Fruit fly (Drosophila melanogaster): Measurements from ENCODE around the gene CG12499.

The CG12499 gene

dm6 chr3R:22447874-22448254 is 1.5 kb upstream of the CG12499 start, which contains the start of gene CG34376 (continued):
- TF ChIP-seq CG14710 (tag; optimal IDR thresholded peaks at IDR 0.05): peak; percentile 72
- no peak for TF ChIP-seq gcm (GFP tag; optimal IDR thresholded peaks at IDR 0.05)
- no peak for TF ChIP-seq CG18476 (GFP tag; optimal IDR thresholded peaks at IDR 0.05)
- no peak for TF ChIP-seq Oaz (GFP tag; IDR thresholded peaks at IDR 0.05)
- TF ChIP-seq Opbp (GFP tag; IDR thresholded peaks at IDR 0.05; ENCODE audit: partially characterized antibody): peak; percentile 67
- no peak for TF ChIP-seq CG5180 (GFP tag; optimal IDR thresholded peaks at IDR 0.05)
- no peak for TF ChIP-seq Chrac-16 (GFP tag; optimal IDR thresholded peaks at IDR 0.05)
- no peak for TF ChIP-seq Bteb2 (GFP tag; optimal IDR thresholded peaks at IDR 0.05)
- peak; percentile 36; the same call in 1 of the 2 replicates for TF ChIP-seq amos (GFP tag; IDR thresholded peaks at IDR 0.05; ENCODE audit: partially characterized antibody)
- peak; percentile 49 for TF ChIP-seq CG7987 (GFP tag; optimal IDR thresholded peaks at IDR 0.05)
- TF ChIP-seq trh (GFP tag; optimal IDR thresholded peaks at IDR 0.05): no peak
- no peak for TF ChIP-seq cad (GFP tag; optimal IDR thresholded peaks at IDR 0.05)
- TF ChIP-seq Bgb (GFP tag; IDR thresholded peaks at IDR 0.05; ENCODE audit: partially characterized antibody): peak; percentile 36; the same call in 1 of the 2 replicates
- no peak for TF ChIP-seq tll (GFP tag; optimal IDR thresholded peaks at IDR 0.05)
- peak; percentile 36; the same call in 1 of the 3 replicates for TF ChIP-seq CG11695 (GFP tag; IDR thresholded peaks at IDR 0.05)
- TF ChIP-seq hb (GFP tag; IDR thresholded peaks at IDR 0.05; ENCODE audit: partially characterized antibody): no peak
- no peak for TF ChIP-seq inv (GFP tag; IDR thresholded peaks at IDR 0.05; ENCODE audit: partially characterized antibody)
- peak; percentile 62 for TF ChIP-seq CoRest (tag; optimal IDR thresholded peaks at IDR 0.05)
- TF ChIP-seq eyg (GFP tag; optimal IDR thresholded peaks at IDR 0.05): no peak
- TF ChIP-seq nerfin-2 (GFP tag; IDR thresholded peaks at IDR 0.05; ENCODE audit: partially characterized antibody): no peak
- TF ChIP-seq exex (tag; optimal IDR thresholded peaks at IDR 0.05): peak; percentile 72
- TF ChIP-seq BtbVII (GFP tag; optimal IDR thresholded peaks at IDR 0.05): peak; percentile 41
- no peak for TF ChIP-seq CG3726 (GFP tag; IDR thresholded peaks at IDR 0.05)
- peak; percentile 87 for TF ChIP-seq gfzf (GFP tag; optimal IDR thresholded peaks at IDR 0.05)
- TF ChIP-seq Med (GFP tag): peak; percentile 90
- TF ChIP-seq maf-S (GFP tag; optimal IDR thresholded peaks at IDR 0.05): no peak
- TF ChIP-seq CG32772 (GFP tag; IDR thresholded peaks at IDR 0.05): peak; percentile 24; the same call in 1 of the 2 replicates
- no peak for TF ChIP-seq CG16779 (GFP tag; IDR thresholded peaks at IDR 0.05)
- peak in 1 of 2 experiments; percentile 33 for TF ChIP-seq Hr78 (GFP tag; optimal IDR thresholded peaks at IDR 0.05)
- TF ChIP-seq zen2 (GFP tag; IDR thresholded peaks at IDR 0.05; ENCODE audit: partially characterized antibody): no peak
- no peak for TF ChIP-seq CG12236 (GFP tag; optimal IDR thresholded peaks at IDR 0.05)
- peak; percentile 34 for TF ChIP-seq nerfin-1 (tag; optimal IDR thresholded peaks at IDR 0.05)
- TF ChIP-seq CG12104 (GFP tag; optimal IDR thresholded peaks at IDR 0.05): peak; percentile 2
- no peak for TF ChIP-seq CG7271 (tag; optimal IDR thresholded peaks at IDR 0.05)
- no peak for TF ChIP-seq Hand (GFP tag; optimal IDR thresholded peaks at IDR 0.05)
- TF ChIP-seq CG13424 (tag; optimal IDR thresholded peaks at IDR 0.05): peak; percentile 47
- no peak for TF ChIP-seq p53 (GFP tag; optimal IDR thresholded peaks at IDR 0.05)
- TF ChIP-seq corto (GFP tag; optimal IDR thresholded peaks at IDR 0.05): no peak
- TF ChIP-seq B-H1 (GFP tag; IDR thresholded peaks at IDR 0.05): peak; percentile 37
- peak; percentile 38 for TF ChIP-seq CG3847 (GFP tag; IDR thresholded peaks at IDR 0.05)
- TF ChIP-seq gsb (GFP tag; IDR thresholded peaks at IDR 0.05): peak; percentile 59
- TF ChIP-seq nmo (GFP tag; optimal IDR thresholded peaks at IDR 0.05): peak; percentile 58
- TF ChIP-seq br (optimal IDR thresholded peaks at IDR 0.05): no peak
- TF ChIP-seq sima (GFP tag; optimal IDR thresholded peaks at IDR 0.05): no peak
- TF ChIP-seq CG3281 (GFP tag; optimal IDR thresholded peaks at IDR 0.05): peak; percentile 49
- TF ChIP-seq hkb (optimal IDR thresholded peaks at IDR 0.05): no peak
- TF ChIP-seq hkb (GFP tag; IDR thresholded peaks at IDR 0.05): peak; percentile 45
- peak; percentile 41 for TF ChIP-seq CG13775 (GFP tag; optimal IDR thresholded peaks at IDR 0.05)
- TF ChIP-seq bab2 (GFP tag; optimal IDR thresholded peaks at IDR 0.05): no peak
- no peak for TF ChIP-seq fd102C (GFP tag; optimal IDR thresholded peaks at IDR 0.05)
